Fruit fly (Drosophila melanogaster): ENCODE results near the gene Hyls1.

The Hyls1 gene

DNA sequence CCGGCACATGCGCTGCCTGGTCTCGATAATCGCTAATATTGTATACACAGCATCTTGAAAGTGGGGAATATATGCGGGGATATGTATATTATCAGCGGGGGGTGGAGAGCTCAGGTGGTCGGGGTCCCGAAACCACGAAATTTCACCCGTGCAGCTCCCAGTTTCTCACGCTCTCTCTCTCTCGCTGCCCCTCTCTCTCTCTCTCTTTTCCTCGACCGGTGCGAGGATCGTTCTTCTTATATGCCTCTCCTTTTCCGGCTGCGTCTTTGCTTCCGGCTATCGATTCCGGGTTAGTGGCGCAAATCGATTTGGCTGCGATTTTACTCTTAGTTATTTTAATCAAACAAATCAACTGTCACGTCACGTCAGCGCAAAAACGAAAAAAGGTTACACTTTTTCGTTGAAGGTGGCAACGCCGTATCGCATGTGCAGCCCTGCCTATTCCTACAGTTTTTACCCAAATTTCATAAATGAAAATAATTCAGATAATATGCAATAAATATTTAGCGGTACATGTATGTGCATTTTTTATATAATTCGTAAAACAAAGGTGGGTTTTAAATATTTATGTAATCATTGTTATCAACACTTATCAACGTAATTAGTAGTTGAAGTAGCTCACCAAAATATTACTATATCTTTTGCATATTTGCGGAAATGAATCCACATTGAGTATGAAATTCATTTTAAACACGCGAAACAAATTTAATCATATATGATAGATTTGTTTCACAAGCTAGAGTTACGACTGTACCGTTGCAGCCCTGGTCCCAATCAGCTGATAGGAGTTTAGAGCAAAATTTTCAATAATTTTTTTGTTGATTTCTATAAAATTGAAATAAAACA is 52.7 kb downstream of the Hyls1 start, which contains the start of the genes heix and CG17328 (continued):
- TF ChIP-seq CG10209 (GFP tag; optimal IDR thresholded peaks at IDR 0.05) = no peak
- TF ChIP-seq tio (GFP tag; optimal IDR thresholded peaks at IDR 0.05) = peak; percentile 80
- peak; percentile 33 for TF ChIP-seq Usf (GFP tag; optimal IDR thresholded peaks at IDR 0.05)
- peak; percentile 68; the same call in 2 of the 4 replicates for TF ChIP-seq Gug (GFP tag; IDR thresholded peaks at IDR 0.05)
- peak; percentile 89 for TF ChIP-seq slbo (GFP tag; IDR thresholded peaks at IDR 0.05)
- TF ChIP-seq CG2120 (GFP tag; optimal IDR thresholded peaks at IDR 0.05) = peak; percentile 87
- TF ChIP-seq dan (GFP tag; IDR thresholded peaks at IDR 0.05) = no peak
- TF ChIP-seq cato (GFP tag; optimal IDR thresholded peaks at IDR 0.05; ENCODE audit: borderline replicate concordance) = peak; percentile 69
- TF ChIP-seq Hr78 (GFP tag; optimal IDR thresholded peaks at IDR 0.05) = no peak
- TF ChIP-seq E2f1 (GFP tag; IDR thresholded peaks at IDR 0.05) = peak; percentile 70
- TF ChIP-seq klu (GFP tag; IDR thresholded peaks at IDR 0.05) = no peak; the same call in 1 of the 2 replicates
- peak; percentile 81 for TF ChIP-seq CG32772 (GFP tag; IDR thresholded peaks at IDR 0.05)
- TF ChIP-seq CG9215 (GFP tag; IDR thresholded peaks at IDR 0.05) = peak; percentile 72
- no peak for TF ChIP-seq repo (GFP tag; optimal IDR thresholded peaks at IDR 0.05)
- peak; percentile 34; the same call in 1 of the 3 replicates for TF ChIP-seq B-H1 (GFP tag; IDR thresholded peaks at IDR 0.05)
- no peak for TF ChIP-seq dimm (GFP tag; IDR thresholded peaks at IDR 0.05)
- TF ChIP-seq HLH54F (GFP tag; optimal IDR thresholded peaks at IDR 0.05) = peak; percentile 73
- no peak for TF ChIP-seq CG15269 (tag; optimal IDR thresholded peaks at IDR 0.05)
- TF ChIP-seq Max (GFP tag; optimal IDR thresholded peaks at IDR 0.05) = peak; percentile 60
- TF ChIP-seq CG11085 (GFP tag; IDR thresholded peaks at IDR 0.05) = peak; percentile 54
- no peak for TF ChIP-seq psq (GFP tag; optimal IDR thresholded peaks at IDR 0.05)
- peak; percentile 75 for TF ChIP-seq CG2116 (GFP tag; optimal IDR thresholded peaks at IDR 0.05)
- TF ChIP-seq danr (GFP tag; IDR thresholded peaks at IDR 0.05) = 0 out of 2 replicates have a peak, but pooled peaks have one; percentile 18
- TF ChIP-seq NC2α (GFP tag; optimal IDR thresholded peaks at IDR 0.05) = peak; percentile 27
- TF ChIP-seq CG2875 (GFP tag; optimal IDR thresholded peaks at IDR 0.05) = no peak
- peak; percentile 69; the same call in 1 of the 2 replicates for TF ChIP-seq CG3847 (GFP tag; IDR thresholded peaks at IDR 0.05)
- no peak for TF ChIP-seq Mes4 (GFP tag; optimal IDR thresholded peaks at IDR 0.05)
- TF ChIP-seq CG5180 (GFP tag; optimal IDR thresholded peaks at IDR 0.05) = no peak
- TF ChIP-seq CG1832 (GFP tag; optimal IDR thresholded peaks at IDR 0.05) = peak; percentile 57
- TF ChIP-seq CG2202 (tag; optimal IDR thresholded peaks at IDR 0.05) = no peak
- peak; percentile 66 for TF ChIP-seq Ssrp (tag; optimal IDR thresholded peaks at IDR 0.05)
- TF ChIP-seq CG11456 (GFP tag; IDR thresholded peaks at IDR 0.05) = peak; percentile 65; the same call in 1 of the 3 replicates
- TF ChIP-seq Xbp1 (GFP tag; optimal IDR thresholded peaks at IDR 0.05) = peak; percentile 81
- peak; percentile 26 for TF ChIP-seq dm (GFP tag; optimal IDR thresholded peaks at IDR 0.05)
- peak; percentile 37 for TF ChIP-seq mirr (GFP tag; optimal IDR thresholded peaks at IDR 0.05)
- TF ChIP-seq CG30020 (tag; optimal IDR thresholded peaks at IDR 0.05) = peak; percentile 64
- no peak for TF ChIP-seq CG31365 (tag; optimal IDR thresholded peaks at IDR 0.05)
- no peak for TF ChIP-seq fru (optimal IDR thresholded peaks at IDR 0.05)
- TF ChIP-seq CG32532 (GFP tag; IDR thresholded peaks at IDR 0.05) = peak; percentile 82; the same call in 1 of the 2 replicates
- peak; percentile 72 for TF ChIP-seq CG15696 (tag; optimal IDR thresholded peaks at IDR 0.05)
- TF ChIP-seq Sry-β (GFP tag; optimal IDR thresholded peaks at IDR 0.05) = no peak
- peak; percentile 93 for TF ChIP-seq crol (GFP tag; IDR thresholded peaks at IDR 0.05)
- TF ChIP-seq ro (GFP tag; IDR thresholded peaks at IDR 0.05) = no peak
- no peak for TF ChIP-seq abd-A (tag; optimal IDR thresholded peaks at IDR 0.05)
- peak; percentile 26 for TF ChIP-seq CG6854 (GFP tag; optimal IDR thresholded peaks at IDR 0.05)
- peak; percentile 48 for TF ChIP-seq ewg (GFP tag; optimal IDR thresholded peaks at IDR 0.05)
- peak; percentile 70 for TF ChIP-seq Sox100B (GFP tag; optimal IDR thresholded peaks at IDR 0.05)
- peak; percentile 19 for TF ChIP-seq CG30431 (GFP tag; optimal IDR thresholded peaks at IDR 0.05)
- no peak for TF ChIP-seq lov (optimal IDR thresholded peaks at IDR 0.05)
- no peak for TF ChIP-seq lov (GFP tag; IDR thresholded peaks at IDR 0.05)
